Worm (Caenorhabditis elegans) whole organism, L4 larva: ENCODE results near the gene sdha-1.

Experiments used
- F10B5.3 ChIP-seq: sonication (generic microtip); optimal IDR thresholded peaks from 2 replicates; lab custom pipeline; 2016; ENCODE audit warnings: mild to moderate bottlenecking, missing genetic modification characterization, missing compliant biosample characterization
- F26F4.8 ChIP-seq: fragments of 200-800 bp; sonication (Bioruptor generic); conservative IDR thresholded peaks from 2 replicates; pipeline ENCODE4 v1.3.6; 2022; ENCODE audit warnings: missing genetic modification characterization, missing compliant biosample characterization
- T26A8.4 ChIP-seq: fragments of 200-800 bp; sonication (Bioruptor generic); IDR thresholded peaks from 2 replicates; pipeline ENCODE4 v1.3.6; 2022; ENCODE audit warnings: missing genetic modification characterization, missing compliant biosample characterization
- Y5F2A.4 ChIP-seq: fragments of 200-800 bp; sonication (Bioruptor generic); optimal IDR thresholded peaks from 2 replicates; lab custom pipeline; 2018; ENCODE audit warnings: mild to moderate bottlenecking, missing genetic modification characterization, missing compliant biosample characterization
- Y75B8A.6 ChIP-seq: fragments of 200-800 bp; sonication (Bioruptor generic); IDR thresholded peaks from 2 replicates; pipeline ENCODE4 v1.3.6; 2022; ENCODE audit warnings: missing genetic modification reagents, missing genetic modification characterization, missing compliant biosample characterization
- ZK337.2 ChIP-seq: fragments of 200-800 bp; sonication (Bioruptor generic); IDR thresholded peaks from 2 replicates; pipeline ENCODE4 v1.3.6; 2022; ENCODE audit warnings: missing genetic modification reagents, missing genetic modification characterization, missing compliant biosample characterization
- ZK546.5 ChIP-seq, 2 experiments: sonication (generic microtip); optimal IDR thresholded peaks; 2 replicates each; lab custom pipeline; 2017; ENCODE audit warnings: missing biosample characterization in 2 of 2, missing genetic modification characterization in 2 of 2
- aha-1 ChIP-seq: fragments of 150-350 bp; peaks from one replicate; lab custom pipeline; 2014; ENCODE audit warnings: missing biosample characterization, missing genetic modification characterization
- aly-2 ChIP-seq: sonication (generic microtip); optimal IDR thresholded peaks from 2 replicates; lab custom pipeline; 2018; ENCODE audit warnings: missing biosample characterization, missing genetic modification characterization
- ama-1 ChIP-seq: fragments of 150-350 bp; optimal IDR thresholded peaks from 2 replicates; lab custom pipeline; 2014; ENCODE audit warnings: inconsistent platforms, mixed read lengths
- ceh-20 ChIP-seq: fragments of 200-800 bp; sonication (Bioruptor generic); IDR thresholded peaks from 2 replicates; pipeline ENCODE4 v1.3.6; 2022; ENCODE audit warnings: missing genetic modification reagents, missing genetic modification characterization, missing compliant biosample characterization
- ceh-28 ChIP-seq: fragments of 150-350 bp; optimal IDR thresholded peaks from 2 replicates; lab custom pipeline; 2014; ENCODE audit warnings: missing biosample characterization, missing genetic modification reagents, missing genetic modification characterization
- ceh-44 ChIP-seq: fragments of 200-800 bp; sonication (Bioruptor generic); IDR thresholded peaks from 2 replicates; pipeline ENCODE4 v1.3.6; 2022; ENCODE audit warnings: missing genetic modification reagents, missing genetic modification characterization, missing compliant biosample characterization
- ceh-82 ChIP-seq: sonication (generic microtip); optimal IDR thresholded peaks from 2 replicates; lab custom pipeline; 2017; ENCODE audit warnings: missing biosample characterization, missing genetic modification characterization
- cey-2 ChIP-seq: sonication (generic microtip); optimal IDR thresholded peaks from 3 replicates; lab custom pipeline; 2017; ENCODE audit warnings: missing genetic modification characterization, mild to moderate bottlenecking, missing compliant biosample characterization, antibody characterized with exemption, borderline replicate concordance; ENCODE audit not compliant: insufficient read depth
- ctbp-1 ChIP-seq: fragments of 200-800 bp; sonication (Bioruptor generic); IDR thresholded peaks from 2 replicates; pipeline ENCODE4 v1.3.6; 2022; ENCODE audit warnings: missing genetic modification reagents, missing genetic modification characterization, missing compliant biosample characterization
- dmd-8 ChIP-seq: fragments of 200-800 bp; sonication (Bioruptor generic); IDR thresholded peaks from 2 replicates; pipeline ENCODE4 v1.3.6; 2022; ENCODE audit warnings: missing genetic modification characterization, missing compliant biosample characterization
- dmd-9 ChIP-seq: fragments of 200-800 bp; sonication (Bioruptor generic); IDR thresholded peaks from 2 replicates; pipeline ENCODE4 v1.3.6; 2022; ENCODE audit warnings: missing genetic modification reagents, missing genetic modification characterization, missing compliant biosample characterization
- dpl-1 ChIP-seq: fragments of 150-350 bp; optimal IDR thresholded peaks from 2 replicates; lab custom pipeline; 2014; ENCODE audit warnings: missing biosample characterization, missing genetic modification reagents, missing genetic modification characterization
- egl-43 ChIP-seq: fragments of 200-800 bp; sonication (Bioruptor generic); IDR thresholded peaks from 2 replicates; pipeline ENCODE4 v1.3.6; 2022; ENCODE audit warnings: missing genetic modification reagents, missing genetic modification characterization, missing compliant biosample characterization
- fkh-10 ChIP-seq: fragments of 150-350 bp; optimal IDR thresholded peaks from 2 replicates; lab custom pipeline; 2014; ENCODE audit warnings: missing biosample characterization, missing genetic modification reagents, missing genetic modification characterization
- gei-8 ChIP-seq: fragments of 200-800 bp; sonication (Bioruptor generic); optimal IDR thresholded peaks from 2 replicates; lab custom pipeline; 2018; ENCODE audit warnings: mild to moderate bottlenecking, missing genetic modification characterization, missing compliant biosample characterization
- hif-1 ChIP-seq, 2 experiments: sonication (generic microtip); optimal IDR thresholded peaks; 2 replicates each; lab custom pipeline; 2016 to 2017; ENCODE audit warnings: missing compliant biosample characterization in 2 of 2, missing genetic modification characterization in 2 of 2, missing genetic modification reagents in 2 of 2, missing genotype in 2 of 2, mild to moderate bottlenecking in 1 of 2
- hlh-11 ChIP-seq: fragments of 200-800 bp; sonication (Bioruptor generic); optimal IDR thresholded peaks from 2 replicates; lab custom pipeline; 2018; ENCODE audit warnings: mild to moderate bottlenecking, missing genetic modification characterization, missing compliant biosample characterization
- lim-7 ChIP-seq: fragments of 200-800 bp; sonication (Bioruptor generic); IDR thresholded peaks from 2 replicates; pipeline ENCODE4 v1.3.6; 2022; ENCODE audit warnings: missing genetic modification characterization, missing compliant biosample characterization
- lin-39 ChIP-seq: fragments of 150-350 bp; optimal IDR thresholded peaks from 2 replicates; lab custom pipeline; 2014; ENCODE audit warnings: missing biosample characterization, missing genetic modification reagents, missing genetic modification characterization
- lir-3 ChIP-seq: sonication (generic microtip); optimal IDR thresholded peaks from 2 replicates; lab custom pipeline; 2016; ENCODE audit warnings: mild to moderate bottlenecking, missing genetic modification characterization, missing compliant biosample characterization
- lsy-2 ChIP-seq, 2 experiments: fragments of 150-350 bp in 1 of 2; sonication (generic microtip) in 1 of 2; optimal IDR thresholded peaks; 2 replicates each; lab custom pipeline; 2014 to 2017; ENCODE audit warnings: missing biosample characterization in 2 of 2, missing genetic modification characterization in 2 of 2
- madf-5 ChIP-seq, 2 experiments: fragments of 200-800 bp; sonication (Bioruptor generic); IDR thresholded peaks; 2 replicates each; pipeline ENCODE4 v1.3.6; 2022; ENCODE audit warnings: missing compliant biosample characterization in 2 of 2, missing genetic modification characterization in 2 of 2
- mdt-29 ChIP-seq: fragments of 200-800 bp; sonication (Bioruptor generic); IDR thresholded peaks from 2 replicates; pipeline ENCODE4 v1.3.6; 2022; ENCODE audit warnings: missing genetic modification reagents, missing genetic modification characterization, missing compliant biosample characterization
- nhr-11 ChIP-seq: fragments of 150-350 bp; optimal IDR thresholded peaks from 2 replicates; lab custom pipeline; 2014; ENCODE audit warnings: missing biosample characterization, missing genetic modification characterization
- nhr-237 ChIP-seq: sonication (generic microtip); optimal IDR thresholded peaks from 2 replicates; lab custom pipeline; 2017; ENCODE audit warnings: missing biosample characterization, missing genetic modification characterization
- nhr-25 ChIP-seq: sonication (generic microtip); optimal IDR thresholded peaks from 2 replicates; lab custom pipeline; 2017; ENCODE audit warnings: missing genetic modification characterization, mild to moderate bottlenecking, missing compliant biosample characterization, antibody characterized with exemption, moderate library complexity, borderline replicate concordance; ENCODE audit not compliant: insufficient read depth
- nhr-28 ChIP-seq: fragments of 150-350 bp; optimal IDR thresholded peaks from 2 replicates; lab custom pipeline; 2014; ENCODE audit warnings: missing biosample characterization, missing genetic modification characterization
- nhr-48 ChIP-seq: sonication (generic microtip); optimal IDR thresholded peaks from 2 replicates; lab custom pipeline; 2016; ENCODE audit warnings: mild to moderate bottlenecking, missing genetic modification characterization, missing compliant biosample characterization
- nhr-6 ChIP-seq: fragments of 150-350 bp; optimal IDR thresholded peaks from 2 replicates; lab custom pipeline; 2014; ENCODE audit warnings: missing biosample characterization, missing genetic modification characterization
- nhr-77 ChIP-seq: fragments of 150-350 bp; optimal IDR thresholded peaks from 2 replicates; lab custom pipeline; 2014; ENCODE audit warnings: missing biosample characterization, missing genetic modification characterization
- pqm-1 ChIP-seq: sonication (generic microtip); optimal IDR thresholded peaks from 2 replicates; lab custom pipeline; 2017; ENCODE audit warnings: missing biosample characterization, missing genetic modification characterization
- rbr-2 ChIP-seq: sonication (generic microtip); optimal IDR thresholded peaks from 2 replicates; lab custom pipeline; 2016; ENCODE audit warnings: missing genotype, missing genetic modification characterization, missing compliant biosample characterization
- set-16 ChIP-seq: fragments of 200-800 bp; sonication (Bioruptor generic); IDR thresholded peaks from 2 replicates; pipeline ENCODE4 v1.3.6; 2022; ENCODE audit warnings: missing genetic modification reagents, missing genetic modification characterization, missing compliant biosample characterization
- skn-1 ChIP-seq: fragments of 150-350 bp; optimal IDR thresholded peaks from 2 replicates; lab custom pipeline; 2014; ENCODE audit warnings: missing biosample characterization, missing genetic modification characterization
- spr-1 ChIP-seq: sonication (generic microtip); optimal IDR thresholded peaks from 2 replicates; lab custom pipeline; 2016; ENCODE audit warnings: mild to moderate bottlenecking, missing genetic modification characterization, missing compliant biosample characterization
- spr-3 ChIP-seq: fragments of 200-800 bp; sonication (Bioruptor generic); optimal IDR thresholded peaks from 2 replicates; lab custom pipeline; 2018; ENCODE audit warnings: mild to moderate bottlenecking, missing genetic modification characterization, missing compliant biosample characterization
- unc-39 ChIP-seq: sonication (generic microtip); optimal IDR thresholded peaks from 2 replicates; lab custom pipeline; 2017; ENCODE audit warnings: missing biosample characterization, missing genetic modification characterization
- unc-62 ChIP-seq, 3 experiments: fragments of 150-350 bp in 1 of 3; sonication (generic microtip); optimal IDR thresholded peaks in 2 of 3; peaks in 1 of 3; 1 replicate in 1 of 3; 2 replicates in 2 of 3; lab custom pipeline; 2014 to 2017; ENCODE audit warnings: missing biosample characterization in 3 of 3, missing genetic modification characterization in 3 of 3, missing genetic modification reagents in 3 of 3, missing genotype in 1 of 3
- zfp-3 ChIP-seq: fragments of 200-800 bp; sonication (Bioruptor generic); conservative IDR thresholded peaks from 2 replicates; pipeline ENCODE4 v1.3.6; 2022; ENCODE audit warnings: missing genetic modification reagents, missing genetic modification characterization, missing compliant biosample characterization
- zip-11 ChIP-seq: fragments of 200-800 bp; sonication (Bioruptor generic); IDR thresholded peaks from 2 replicates; pipeline ENCODE4 v1.3.6; 2022; ENCODE audit warnings: missing genetic modification characterization, missing compliant biosample characterization
- zip-2 ChIP-seq: fragments of 150-350 bp; optimal IDR thresholded peaks from 2 replicates; lab custom pipeline; 2014; ENCODE audit warnings: missing biosample characterization, missing genetic modification characterization
- ztf-11 ChIP-seq: fragments of 150-350 bp; optimal IDR thresholded peaks from 2 replicates; lab custom pipeline; 2014; ENCODE audit warnings: missing biosample characterization, missing genetic modification characterization
- ztf-7 ChIP-seq: fragments of 150-350 bp; optimal IDR thresholded peaks from 2 replicates; lab custom pipeline; 2014; ENCODE audit warnings: missing biosample characterization, missing genetic modification characterization

The sdha-1 gene

DNA sequence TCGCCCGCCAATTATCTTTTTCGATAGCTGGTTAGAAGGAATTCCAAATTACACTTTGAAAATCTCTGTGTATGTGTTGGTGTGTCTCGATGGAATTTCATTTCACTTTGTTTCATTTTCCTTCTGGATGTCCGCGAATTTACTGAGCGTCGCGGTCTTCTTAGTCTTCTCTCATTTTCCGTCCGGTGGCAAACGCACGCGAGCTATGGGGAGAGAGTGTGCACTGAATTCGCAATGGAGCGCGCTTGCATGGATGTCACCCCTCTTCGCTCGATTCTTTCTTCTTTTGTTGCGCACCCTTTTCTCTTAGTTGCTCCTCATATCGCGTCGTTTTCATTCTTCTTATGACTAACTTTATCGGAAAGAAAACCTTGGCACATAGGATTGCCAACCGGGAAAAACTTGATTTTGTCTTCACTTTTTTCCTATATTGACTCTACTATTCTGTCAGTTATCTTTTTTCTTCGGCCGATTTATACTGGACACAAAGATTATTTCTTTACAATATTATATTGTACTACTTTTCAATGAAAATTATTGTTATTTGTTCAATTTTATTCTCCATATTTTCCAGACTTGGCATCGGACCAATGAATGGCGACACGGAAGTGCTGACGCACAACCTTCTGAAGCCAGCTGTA is 6.0 kb upstream of the sdha-1 start, which contains the start of gene dhhc-14 (continued):
- TF ChIP-seq unc-39 (tag; lab: Kevin White, UChicago) (no peak), ztf-7 (no peak), ceh-44 (GFP tag; lab: Robert Waterston, UW) (no peak), nhr-237 (tag; lab: Kevin White, UChicago) (no peak), dpl-1 (GFP tag; lab: Kevin White, UChicago) (no peak), nhr-11 (tag; lab: Kevin White, UChicago) (no peak), nhr-77 (no peak), lsy-2 (tag; optimal IDR thresholded peaks at IDR 0.05; lab: Kevin White, UChicago) (peak in 1 of 2 experiments; percentile 57), ceh-28 (tag; lab: Kevin White, UChicago) (no peak), ceh-20 (0 out of 2 replicates have a peak, but pooled peaks have one; percentile 28), zip-2 (tag; lab: Kevin White, UChicago) (no peak), nhr-48 (tag; lab: Kevin White, UChicago) (no peak), nhr-6 (tag; lab: Kevin White, UChicago) (peak; percentile 53), aha-1 (tag; lab: Kevin White, UChicago) (peak; percentile 98), unc-62 (GFP tag; optimal IDR thresholded peaks at IDR 0.05 in 1 of 2; lab: Kevin White, UChicago) (peak in 1 of 2 experiments; percentile 24), unc-62 (tag; optimal IDR thresholded peaks at IDR 0.05; lab: Kevin White, UChicago) (no peak), Y5F2A.4 (GFP tag; lab: Kevin White, UChicago) (no peak), dmd-9 (GFP tag; lab: Robert Waterston, UW) (no peak), set-16 (GFP tag; lab: Robert Waterston, UW) (peak; percentile 22; the same call in 1 of the 2 replicates), Y75B8A.6 (no peak), mdt-29 (no peak), ZK546.5 (tag; optimal IDR thresholded peaks at IDR 0.05; lab: Kevin White, UChicago) (no peak), skn-1 (tag; lab: Kevin White, UChicago) (no peak), ztf-11 (no peak), madf-5 (GFP tag; IDR thresholded peaks at IDR 0.05; lab: Robert Waterston, UW) (no peak), fkh-10 (GFP tag; lab: Kevin White, UChicago) (peak; percentile 1), zfp-3 (GFP tag; lab: Robert Waterston, UW) (no peak), lir-3 (tag; lab: Kevin White, UChicago) (no peak), hlh-11 (tag; lab: Kevin White, UChicago) (peak; percentile 37)

DNA sequence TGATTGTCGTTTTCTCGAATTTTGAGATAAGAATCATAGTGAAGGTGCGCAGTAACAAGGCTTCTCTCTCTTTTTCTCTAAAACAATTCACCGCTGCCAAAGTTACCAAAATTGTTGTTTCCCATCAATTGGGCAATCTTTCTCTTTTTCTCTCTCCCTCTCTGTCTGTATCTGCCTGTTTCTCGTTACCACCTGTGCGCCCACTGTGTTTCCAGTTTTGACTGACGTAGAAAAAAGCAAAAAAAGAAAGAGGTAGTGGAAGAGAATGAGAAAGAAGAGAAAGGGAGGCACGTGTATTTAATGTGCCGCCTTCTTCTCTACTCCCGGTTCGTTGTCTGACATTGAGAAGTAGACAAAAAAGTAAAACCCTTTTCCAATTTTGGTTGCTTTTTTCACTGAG is 4.3 kb upstream of the sdha-1 start:
- TF ChIP-seq ama-1 (lab: Kevin White, UChicago) (no peak), ZK337.2 (GFP tag; lab: Robert Waterston, UW) (no peak), nhr-28 (peak; percentile 92), aly-2 (no peak), T26A8.4 (peak; percentile 71), rbr-2 (tag; lab: Kevin White, UChicago) (peak; percentile 31), set-16 (GFP tag; lab: Robert Waterston, UW) (0 out of 2 replicates have a peak, but pooled peaks have one; percentile 8), spr-1 (peak; percentile 21), egl-43 (GFP tag; lab: Robert Waterston, UW) (no peak), gei-8 (GFP tag; lab: Kevin White, UChicago) (no peak), F26F4.8 (GFP tag; lab: Robert Waterston, UW) (no peak), lin-39 (tag; lab: Kevin White, UChicago) (no peak), nhr-25 (tag; lab: Kevin White, UChicago) (no peak), F10B5.3 (tag; lab: Kevin White, UChicago) (no peak), ctbp-1 (no peak), spr-3 (GFP tag; lab: Kevin White, UChicago) (no peak), pqm-1 (peak; percentile 12), dmd-8 (no peak), cey-2 (tag; lab: Kevin White, UChicago) (peak; percentile 65), ceh-82 (tag; lab: Kevin White, UChicago) (no peak), madf-5 (GFP tag; IDR thresholded peaks at IDR 0.05; lab: Robert Waterston, UW) (no peak), hlh-11 (tag; lab: Kevin White, UChicago) (peak; percentile 94), fkh-10 (GFP tag; lab: Kevin White, UChicago) (no peak), hif-1 (tag; optimal IDR thresholded peaks at IDR 0.05; lab: Kevin White, UChicago) (peak in 1 of 2 experiments; percentile 72), lim-7 (no peak), nhr-11 (tag; lab: Kevin White, UChicago) (peak; percentile 33), zip-11 (GFP tag; lab: Robert Waterston, UW) (no peak), ceh-20 (0 out of 2 replicates have a peak, but pooled peaks have one; percentile 31)
